Worm (Caenorhabditis elegans): ENCODE data around the gene F49A5.10.

ce11 chrV:16909871-16910270 is 34.8 kb downstream of the F49A5.10 start, which contains the start of gene F09C6.16:
- no peak for TF ChIP-seq hrde-1 (tag; optimal IDR thresholded peaks at IDR 0.05; ENCODE audit: borderline replicate concordance)
- TF ChIP-seq aptf-3 (GFP tag; IDR thresholded peaks at IDR 0.05), result no peak
- no peak for TF ChIP-seq egl-44 (GFP tag; IDR thresholded peaks at IDR 0.05)
- no peak for TF ChIP-seq nhr-27 (tag; optimal IDR thresholded peaks at IDR 0.05)
- TF ChIP-seq snpc-4 (GFP tag; optimal IDR thresholded peaks at IDR 0.05), result no peak
- no peak for TF ChIP-seq snpc-4 (tag; optimal IDR thresholded peaks at IDR 0.05)
- TF ChIP-seq unc-62 (GFP tag; optimal IDR thresholded peaks at IDR 0.05), result no peak
- TF ChIP-seq lin-40 (tag; optimal IDR thresholded peaks at IDR 0.05), result no peak
- TF ChIP-seq attf-6 (GFP tag; IDR thresholded peaks at IDR 0.05), result no peak
- TF ChIP-seq dpl-1 (GFP tag; optimal IDR thresholded peaks at IDR 0.05), result no peak
- TF ChIP-seq attf-5 (GFP tag; optimal IDR thresholded peaks at IDR 0.05), result no peak

Data from whole organism, young adult.